Fruit fly (Drosophila melanogaster) whole organism, embryonic: ENCODE measurements around the gene CG17625.

Source experiments
- Abd-B ChIP-seq: fragments of 200-800 bp; sonication (Bioruptor generic); optimal IDR thresholded peaks from 2 replicates; lab custom pipeline; 2018; ENCODE audit warnings: missing biosample characterization, mild to moderate bottlenecking, missing genetic modification characterization, moderate library complexity
- Adf1 ChIP-seq: fragments of 200-800 bp; sonication (Bioruptor generic); IDR thresholded peaks from 2 replicates; pipeline ENCODE4 v1.3.6; 2022; ENCODE audit warnings: missing biosample characterization, missing genetic modification characterization
- C15 ChIP-seq: fragments of 200-800 bp; sonication (Bioruptor generic); IDR thresholded peaks from 3 replicates; pipeline ENCODE4 v1.3.6; 2022; ENCODE audit warnings: missing biosample characterization, missing genetic modification characterization
- CG1024 ChIP-seq: fragments of 200-800 bp; sonication (Bioruptor generic); IDR thresholded peaks from 2 replicates; pipeline ENCODE4 v1.3.6; 2022; ENCODE audit warnings: missing biosample characterization, missing genetic modification characterization
- CG11504 ChIP-seq: fragments of 200-800 bp; sonication (Bioruptor generic); optimal IDR thresholded peaks from 3 replicates; lab custom pipeline; 2019; ENCODE audit warnings: missing biosample characterization, mild to moderate bottlenecking, missing genetic modification characterization, moderate library complexity
- CG12659 ChIP-seq: fragments of 200-800 bp; sonication (Bioruptor generic); optimal IDR thresholded peaks from 3 replicates; lab custom pipeline; 2017; ENCODE audit warnings: mild to moderate bottlenecking, missing biosample characterization, missing genetic modification reagents, missing genetic modification characterization
- CG13123 ChIP-seq: fragments of 200-800 bp; sonication (Bioruptor generic); optimal IDR thresholded peaks from 2 replicates; lab custom pipeline; 2016; ENCODE audit warnings: missing biosample characterization, missing genetic modification characterization
- CG14441 ChIP-seq: fragments of 200-800 bp; sonication (Bioruptor generic); IDR thresholded peaks from 2 replicates; pipeline ENCODE4 v1.3.6; 2022; ENCODE audit warnings: missing biosample characterization, missing genetic modification characterization
- CG14667 ChIP-seq: fragments of 200-800 bp; sonication (Bioruptor generic); IDR thresholded peaks from 2 replicates; pipeline ENCODE4 v1.3.6; 2022; ENCODE audit warnings: missing biosample characterization, missing genetic modification characterization
- CG17385 ChIP-seq: fragments of 200-800 bp; sonication (Bioruptor generic); optimal IDR thresholded peaks from 3 replicates; lab custom pipeline; 2018; ENCODE audit warnings: missing biosample characterization, mild to moderate bottlenecking, missing genetic modification characterization
- CG17568 ChIP-seq: fragments of 200-800 bp; sonication (Bioruptor generic); optimal IDR thresholded peaks from 2 replicates; lab custom pipeline; 2018; ENCODE audit warnings: missing biosample characterization, mild to moderate bottlenecking, missing genetic modification characterization, moderate library complexity
- CG2116 ChIP-seq: fragments of 200-800 bp; sonication (Bioruptor generic); optimal IDR thresholded peaks from 3 replicates; lab custom pipeline; 2018; ENCODE audit warnings: missing biosample characterization, mild to moderate bottlenecking, missing genetic modification characterization
- CG2889 ChIP-seq: fragments of 200-800 bp; sonication (Bioruptor generic); IDR thresholded peaks from 3 replicates; pipeline ENCODE4 v1.3.6; 2022; ENCODE audit warnings: missing biosample characterization, missing genetic modification characterization
- CG31441 ChIP-seq: fragments of 200-800 bp; sonication (Bioruptor generic); IDR thresholded peaks from 2 replicates; pipeline ENCODE4 v1.3.6; 2022; ENCODE audit warnings: missing biosample characterization, missing genetic modification characterization
- CG34422 ChIP-seq: fragments of 200-800 bp; sonication (Bioruptor generic); IDR thresholded peaks from 3 replicates; pipeline ENCODE4 v1.3.6; 2022; ENCODE audit warnings: missing biosample characterization, missing genetic modification characterization
- CG3847 ChIP-seq: fragments of 200-800 bp; sonication (Bioruptor generic); IDR thresholded peaks from 2 replicates; pipeline ENCODE4 v1.3.6; 2022; ENCODE audit warnings: missing biosample characterization, missing genetic modification characterization
- CG43689 ChIP-seq: fragments of 200-800 bp; sonication (Bioruptor generic); IDR thresholded peaks from 2 replicates; pipeline ENCODE4 v1.3.6; 2022; ENCODE audit warnings: missing biosample characterization, missing genetic modification characterization
- CTCF ChIP-seq: fragments of 200-800 bp; sonication (Bioruptor generic); optimal IDR thresholded peaks from 2 replicates; lab custom pipeline; 2017; ENCODE audit warnings: missing biosample characterization, mild to moderate bottlenecking, missing genetic modification characterization, moderate library complexity
- CrebB ChIP-seq: fragments of 200-800 bp; sonication (Bioruptor generic); optimal IDR thresholded peaks from 3 replicates; lab custom pipeline; 2018; ENCODE audit warnings: missing biosample characterization, mild to moderate bottlenecking, missing genetic modification characterization
- HLH3B ChIP-seq: fragments of 200-800 bp; sonication (Bioruptor generic); IDR thresholded peaks from 2 replicates; pipeline ENCODE4 v1.3.6; 2022; ENCODE audit warnings: missing biosample characterization, missing genetic modification characterization
- Hand ChIP-seq: fragments of 200-800 bp; sonication (Bioruptor generic); optimal IDR thresholded peaks from 2 replicates; lab custom pipeline; 2017; ENCODE audit warnings: mild to moderate bottlenecking, missing biosample characterization, missing genetic modification reagents, missing genetic modification characterization
- HmgZ ChIP-seq: fragments of 200-800 bp; sonication (Bioruptor generic); optimal IDR thresholded peaks from 2 replicates; lab custom pipeline; 2018; ENCODE audit warnings: missing biosample characterization, mild to moderate bottlenecking, missing genetic modification characterization
- Hmr ChIP-seq: fragments of 200-800 bp; sonication (Bioruptor generic); optimal IDR thresholded peaks from 3 replicates; lab custom pipeline; 2017; ENCODE audit warnings: mild to moderate bottlenecking, missing biosample characterization, missing genetic modification reagents, missing genetic modification characterization
- Max ChIP-seq: fragments of 200-800 bp; sonication (Bioruptor generic); optimal IDR thresholded peaks from 2 replicates; lab custom pipeline; 2016; ENCODE audit warnings: missing biosample characterization, mild to moderate bottlenecking, missing genetic modification characterization
- Nf-YB ChIP-seq: fragments of 200-800 bp; sonication (Bioruptor generic); optimal IDR thresholded peaks from 3 replicates; lab custom pipeline; 2019; ENCODE audit warnings: missing biosample characterization, mild to moderate bottlenecking, missing genetic modification characterization, moderate library complexity
- Nf-YC ChIP-seq: fragments of 200-800 bp; optimal IDR thresholded peaks from 3 replicates; lab custom pipeline; 2019; ENCODE audit warnings: missing biosample characterization, mild to moderate bottlenecking, missing genetic modification characterization, moderate library complexity
- NfI ChIP-seq: fragments of 200-800 bp; sonication (Bioruptor generic); optimal IDR thresholded peaks from 3 replicates; lab custom pipeline; 2018; ENCODE audit warnings: missing biosample characterization, mild to moderate bottlenecking, missing genetic modification characterization, moderate library complexity
- Rfx ChIP-seq: fragments of 200-800 bp; sonication (Bioruptor generic); IDR thresholded peaks from 2 replicates; pipeline ENCODE4 v1.3.6; 2022; ENCODE audit warnings: missing biosample characterization, missing genetic modification characterization
- YL-1 ChIP-seq: fragments of 200-800 bp; sonication (Bioruptor generic); optimal IDR thresholded peaks from 3 replicates; lab custom pipeline; 2017; ENCODE audit warnings: missing biosample characterization, mild to moderate bottlenecking, missing genetic modification characterization
- ab ChIP-seq: fragments of 200-800 bp; sonication (Bioruptor generic); optimal IDR thresholded peaks from 2 replicates; lab custom pipeline; 2016; ENCODE audit warnings: missing biosample characterization, missing genetic modification characterization
- btn ChIP-seq: fragments of 200-800 bp; sonication (Bioruptor generic); optimal IDR thresholded peaks from 2 replicates; lab custom pipeline; 2016; ENCODE audit warnings: missing biosample characterization, missing genetic modification characterization
- croc ChIP-seq: fragments of 200-800 bp; sonication (Bioruptor generic); conservative IDR thresholded peaks from 3 replicates; pipeline ENCODE4 v1.3.6; 2022; ENCODE audit warnings: missing biosample characterization, missing genetic modification characterization
- dan ChIP-seq: fragments of 200-800 bp; sonication (Bioruptor generic); IDR thresholded peaks from 2 replicates; pipeline ENCODE4 v1.3.6; 2022; ENCODE audit warnings: missing biosample characterization, missing genetic modification characterization
- danr ChIP-seq: fragments of 200-800 bp; sonication (Bioruptor generic); IDR thresholded peaks from 2 replicates; pipeline ENCODE4 v1.3.6; 2022; ENCODE audit warnings: missing biosample characterization, missing genetic modification characterization
- exex ChIP-seq: fragments of 200-800 bp; sonication (Bioruptor generic); optimal IDR thresholded peaks from 4 replicates; lab custom pipeline; 2018; ENCODE audit warnings: missing biosample characterization, mild to moderate bottlenecking, missing genetic modification characterization, moderate library complexity
- ham ChIP-seq: fragments of 200-800 bp; sonication (Bioruptor generic); IDR thresholded peaks from 2 replicates; pipeline ENCODE4 v1.3.6; 2022; ENCODE audit warnings: missing biosample characterization, missing genetic modification characterization
- hbn ChIP-seq: fragments of 200-800 bp; sonication (Bioruptor generic); IDR thresholded peaks from 2 replicates; pipeline ENCODE4 v1.3.6; 2022; ENCODE audit warnings: missing biosample characterization, missing genetic modification characterization; ENCODE audit not compliant: partially characterized antibody
- kah ChIP-seq: fragments of 200-800 bp; sonication (Bioruptor generic); optimal IDR thresholded peaks from 2 replicates; lab custom pipeline; 2018; ENCODE audit warnings: missing biosample characterization, mild to moderate bottlenecking, missing genetic modification characterization
- kni ChIP-seq: fragments of 200-800 bp; sonication (Bioruptor generic); optimal IDR thresholded peaks from 3 replicates; lab custom pipeline; 2017; ENCODE audit warnings: mild to moderate bottlenecking, missing biosample characterization, missing genetic modification reagents, missing genetic modification characterization
- pan ChIP-seq, 4 experiments: fragments of >200 bp in 3 of 4; fragments of 200-800 bp in 1 of 4; sonication (Bioruptor generic) in 1 of 4; optimal IDR thresholded peaks in 3 of 4; IDR thresholded peaks in 1 of 4; 2 replicates each; pipeline versions ENCODE4 v1.3.6 to Lab custom; 2017 to 2022; ENCODE audit warnings: missing biosample characterization in 2 of 4, missing genetic modification characterization in 2 of 4, mixed read lengths in 1 of 4
- pb ChIP-seq: fragments of 200-800 bp; sonication (Bioruptor generic); optimal IDR thresholded peaks from 3 replicates; lab custom pipeline; 2016; ENCODE audit warnings: missing biosample characterization, missing genetic modification characterization
- peb ChIP-seq: fragments of 200-800 bp; sonication (Bioruptor generic); IDR thresholded peaks from 2 replicates; pipeline ENCODE4 v1.3.6; 2022; ENCODE audit warnings: missing biosample characterization, missing genetic modification characterization
- pho ChIP-seq: fragments of 200-800 bp; sonication (Bioruptor generic); optimal IDR thresholded peaks from 2 replicates; lab custom pipeline; 2016; ENCODE audit warnings: missing biosample characterization, missing genetic modification characterization
- pnt ChIP-seq: fragments of 200-800 bp; sonication (Bioruptor generic); optimal IDR thresholded peaks from 3 replicates; lab custom pipeline; 2016; ENCODE audit warnings: missing biosample characterization, missing genetic modification characterization
- psq ChIP-seq: fragments of 200-800 bp; sonication (Bioruptor generic); optimal IDR thresholded peaks from 2 replicates; lab custom pipeline; 2017; ENCODE audit warnings: missing biosample characterization, missing genetic modification characterization
- slp2 ChIP-seq: fragments of 200-800 bp; sonication (Bioruptor generic); optimal IDR thresholded peaks from 2 replicates; lab custom pipeline; 2016; ENCODE audit warnings: missing biosample characterization, missing genetic modification characterization
- sna ChIP-seq: fragments of 200-800 bp; sonication (Bioruptor generic); IDR thresholded peaks from 2 replicates; pipeline ENCODE4 v1.3.6; 2022; ENCODE audit warnings: missing biosample characterization, missing genetic modification characterization; ENCODE audit not compliant: partially characterized antibody
- sob ChIP-seq: fragments of 200-800 bp; sonication (Bioruptor generic); IDR thresholded peaks from 2 replicates; pipeline ENCODE4 v1.3.6; 2022; ENCODE audit warnings: missing biosample characterization, missing genetic modification characterization
- toy ChIP-seq: fragments of 200-800 bp; sonication (Bioruptor generic); IDR thresholded peaks from 2 replicates; pipeline ENCODE4 v1.3.6; 2022; ENCODE audit warnings: missing biosample characterization, missing genetic modification characterization
- wdn ChIP-seq: fragments of 200-800 bp; sonication (Bioruptor generic); IDR thresholded peaks from 2 replicates; pipeline ENCODE4 v1.3.6; 2022; ENCODE audit warnings: missing biosample characterization, missing genetic modification characterization
- z ChIP-seq: fragments of 200-800 bp; sonication (Bioruptor generic); IDR thresholded peaks from 3 replicates; pipeline ENCODE4 v1.3.6; 2022; ENCODE audit warnings: missing biosample characterization, missing genetic modification characterization
- zfh2 ChIP-seq: fragments of 200-800 bp; sonication (Bioruptor generic); optimal IDR thresholded peaks from 2 replicates; lab custom pipeline; 2016; ENCODE audit warnings: missing biosample characterization, missing genetic modification characterization

The CG17625 gene

dm6 chr3R:22673528-22673959, 13.1 kb upstream of the CG17625 start (continued):
- no peak for TF ChIP-seq zfh2 (GFP tag; lab: Kevin White, UChicago)
- TF ChIP-seq CG11504 (tag; lab: Kevin White, UChicago), result no peak
- peak; percentile 63 for TF ChIP-seq Nf-YB (GFP tag; lab: Kevin White, UChicago)
- no peak for TF ChIP-seq CG34422 (GFP tag; lab: Robert Waterston, UW)
- TF ChIP-seq pan (optimal IDR thresholded peaks at IDR 0.05; lab: Kevin White, UChicago), result no peak
- peak in 1 of 2 experiments; percentile 43 for TF ChIP-seq pan (GFP tag; optimal IDR thresholded peaks at IDR 0.05 in 1 of 2, IDR thresholded peaks at IDR 0.05 in 1 of 2)
- peak; percentile 81 for TF ChIP-seq CG31441
- no peak for TF ChIP-seq Adf1
- TF ChIP-seq ham (GFP tag; lab: Robert Waterston, UW), result no peak
- peak; percentile 62 for TF ChIP-seq Max (GFP tag; lab: Kevin White, UChicago)
- TF ChIP-seq YL-1, result peak; percentile 26
- no peak for TF ChIP-seq sna (GFP tag; lab: Robert Waterston, UW)
- no peak for TF ChIP-seq danr (GFP tag; lab: Robert Waterston, UW)
- 0 out of 2 replicates have a peak, but pooled peaks have one; percentile 2 for TF ChIP-seq CG1024
- no peak for TF ChIP-seq Nf-YC (tag; lab: Kevin White, UChicago)
- TF ChIP-seq CG14441 (GFP tag; lab: Robert Waterston, UW), result peak; percentile 41; the same call in 1 of the 2 replicates
- no peak for TF ChIP-seq CTCF (GFP tag; lab: Kevin White, UChicago)
- TF ChIP-seq CG3847 (GFP tag; lab: Robert Waterston, UW), result no peak
- 0 out of 2 replicates have a peak, but pooled peaks have one; percentile 35 for TF ChIP-seq Rfx (GFP tag; lab: Robert Waterston, UW)
- no peak for TF ChIP-seq ab
- 0 out of 2 replicates have a peak, but pooled peaks have one; percentile 7 for TF ChIP-seq sob (GFP tag; lab: Robert Waterston, UW)
- peak; percentile 11 for TF ChIP-seq kni (GFP tag; lab: Kevin White, UChicago)
- no peak for TF ChIP-seq CG43689 (GFP tag; lab: Robert Waterston, UW)
- TF ChIP-seq z (GFP tag; lab: Robert Waterston, UW), result no peak
- TF ChIP-seq Hmr (GFP tag; lab: Kevin White, UChicago), result peak; percentile 50
- peak; percentile 60 for TF ChIP-seq Abd-B (GFP tag; lab: Kevin White, UChicago)
- TF ChIP-seq CG12659 (GFP tag; lab: Kevin White, UChicago), result peak; percentile 47
- no peak for TF ChIP-seq hbn
- peak; percentile 63 for TF ChIP-seq croc
- peak; percentile 31; the same call in 1 of the 2 replicates for TF ChIP-seq HLH3B
- TF ChIP-seq C15 (GFP tag; lab: Robert Waterston, UW), result no peak
- peak; percentile 33 for TF ChIP-seq btn (GFP tag; lab: Kevin White, UChicago)
- no peak for TF ChIP-seq CG2889 (GFP tag; lab: Robert Waterston, UW)
- peak; percentile 72 for TF ChIP-seq pb (GFP tag; lab: Kevin White, UChicago)
- peak; percentile 19 for TF ChIP-seq CrebB
- TF ChIP-seq exex, result peak; percentile 94
- peak; percentile 42 for TF ChIP-seq CG2116 (GFP tag; lab: Kevin White, UChicago)
- no peak for TF ChIP-seq Hand (GFP tag; lab: Kevin White, UChicago)
- TF ChIP-seq pnt (GFP tag; lab: Kevin White, UChicago), result peak; percentile 72
- TF ChIP-seq toy (GFP tag; lab: Robert Waterston, UW), result no peak
- TF ChIP-seq CG17385 (GFP tag; lab: Kevin White, UChicago), result peak; percentile 36
- peak; percentile 51 for TF ChIP-seq HmgZ
- no peak for TF ChIP-seq wdn (GFP tag; lab: Robert Waterston, UW)
- TF ChIP-seq dan (GFP tag; lab: Robert Waterston, UW), result peak; percentile 71
- TF ChIP-seq CG13123, result peak; percentile 6
- TF ChIP-seq pho (GFP tag; lab: Kevin White, UChicago), result peak; percentile 48
- no peak for TF ChIP-seq CG14667 (GFP tag; lab: Robert Waterston, UW)
- TF ChIP-seq CG17568, result no peak
- TF ChIP-seq peb (GFP tag; lab: Robert Waterston, UW), result peak; percentile 22; the same call in 1 of the 2 replicates
- no peak for TF ChIP-seq psq (GFP tag; lab: Kevin White, UChicago)
- TF ChIP-seq slp2 (GFP tag; lab: Kevin White, UChicago), result peak; percentile 50
- no peak for TF ChIP-seq kah (GFP tag; lab: Kevin White, UChicago)
- TF ChIP-seq NfI (GFP tag; lab: Kevin White, UChicago), result peak; percentile 32
